Fruit fly (Drosophila melanogaster) Kc167 (cell line): ENCODE results near the gene ppk5.

Experiments used
- Myc ChIP-seq: fragments of >200 bp; optimal IDR thresholded peaks from 2 replicates; lab custom pipeline; 2017; ENCODE audit warnings: missing external identifiers
- Sin3A ChIP-seq: fragments of >200 bp; optimal IDR thresholded peaks from 2 replicates; lab custom pipeline; 2018; ENCODE audit warnings: missing external identifiers
- h ChIP-seq: fragments of >200 bp; optimal IDR thresholded peaks from 3 replicates; lab custom pipeline; 2018; ENCODE audit warnings: missing external identifiers
- insv ChIP-seq: fragments of >200 bp; optimal IDR thresholded peaks from 3 replicates; lab custom pipeline; 2018; ENCODE audit warnings: missing external identifiers
- psq ChIP-seq: fragments of >200 bp; optimal IDR thresholded peaks from 2 replicates; lab custom pipeline; 2017; ENCODE audit warnings: missing external identifiers
- ttk ChIP-seq: sonication (Bioruptor generic); optimal IDR thresholded peaks from 2 replicates; lab custom pipeline; 2017; ENCODE audit warnings: missing external identifiers

The ppk5 gene

dm6 chr3L:21542059-21542458, 7.6 kb downstream of the ppk5 start, which contains the start of gene CG33290:
Gene CG33290, plus strand, starts transcription at chr3L:21542359.
- no peak for TF ChIP-seq ttk (lab: Kevin White, UChicago)
- no peak for TF ChIP-seq psq
- no peak for TF ChIP-seq insv (lab: Kevin White, UChicago)
- no peak for TF ChIP-seq h

dm6 chr3L:21554752-21555151, 20.3 kb downstream of the ppk5 start, which contains the start of gene Wnk:
Gene Wnk, minus strand, starts transcription at chr3L:21554928.
- TF ChIP-seq Myc (lab: Kevin White, UChicago) (no peak), h (no peak), psq (no peak), Sin3A (lab: Kevin White, UChicago) (no peak), insv (lab: Kevin White, UChicago) (no peak), ttk (lab: Kevin White, UChicago) (no peak)

dm6 chr3L:21558176-21558871, 23.9 kb downstream of the ppk5 start, which contains the start of gene CG7173:
Gene CG7173, minus strand, starts transcription at chr3L:21558226.
- no peak for TF ChIP-seq psq
- no peak for TF ChIP-seq Myc (lab: Kevin White, UChicago)
- TF ChIP-seq Sin3A (lab: Kevin White, UChicago), result no peak
- TF ChIP-seq h, result no peak
- no peak for TF ChIP-seq insv (lab: Kevin White, UChicago)
- TF ChIP-seq ttk (lab: Kevin White, UChicago), result no peak

dm6 chr3L:21562081-21562480, 27.6 kb downstream of the ppk5 start, which contains the start of gene CapaR:
Gene CapaR, minus strand, starts transcription at chr3L:21562181.
- TF ChIP-seq Myc (lab: Kevin White, UChicago) (no peak), Sin3A (lab: Kevin White, UChicago) (no peak), ttk (lab: Kevin White, UChicago) (no peak), psq (no peak), h (no peak), insv (lab: Kevin White, UChicago) (no peak)

- TF ChIP-seq Sin3A (lab: Kevin White, UChicago), result no peak
- no peak for TF ChIP-seq insv (lab: Kevin White, UChicago)
- no peak for TF ChIP-seq ttk (lab: Kevin White, UChicago)
- TF ChIP-seq Myc (lab: Kevin White, UChicago), result no peak
- TF ChIP-seq psq, result no peak
- TF ChIP-seq h, result no peak
Measured at dm6 chr3L:21565126-21565525, 30.7 kb downstream of the ppk5 start, which contains the start of gene CG7634. Gene CG7634, plus strand, starts transcription at chr3L:21565426.

dm6 chr3L:21568254-21568653, 33.8 kb downstream of the ppk5 start:
- TF ChIP-seq psq (no peak), h (no peak), Myc (lab: Kevin White, UChicago) (no peak), insv (lab: Kevin White, UChicago) (no peak), ttk (lab: Kevin White, UChicago) (no peak), Sin3A (lab: Kevin White, UChicago) (no peak)

- no peak for TF ChIP-seq Sin3A (lab: Kevin White, UChicago)
- no peak for TF ChIP-seq insv (lab: Kevin White, UChicago)
- TF ChIP-seq h, result no peak
- TF ChIP-seq ttk (lab: Kevin White, UChicago), result no peak
- TF ChIP-seq psq, result no peak
- no peak for TF ChIP-seq Myc (lab: Kevin White, UChicago)
Measured at dm6 chr3L:21568848-21569372, 34.5 kb downstream of the ppk5 start, which contains the start of the genes CRIF and SMC5. Gene CRIF, minus strand, starts transcription at chr3L:21568898. Gene SMC5, plus strand, starts transcription at chr3L:21569176.

dm6 chr3L:21573831-21574230, 39.4 kb downstream of the ppk5 start, which contains the start of gene EMC10:
Gene EMC10, plus strand, starts transcription at chr3L:21574131.
- TF ChIP-seq Sin3A (lab: Kevin White, UChicago) (no peak), h (no peak), insv (lab: Kevin White, UChicago) (no peak), psq (no peak), Myc (lab: Kevin White, UChicago) (no peak), ttk (lab: Kevin White, UChicago) (no peak)

- no peak for TF ChIP-seq psq
- no peak for TF ChIP-seq h
- TF ChIP-seq ttk (lab: Kevin White, UChicago), result no peak
- TF ChIP-seq Sin3A (lab: Kevin White, UChicago), result no peak
- TF ChIP-seq insv (lab: Kevin White, UChicago), result no peak
- no peak for TF ChIP-seq Myc (lab: Kevin White, UChicago)
Measured at dm6 chr3L:21574296-21574745, 39.9 kb downstream of the ppk5 start.

dm6 chr3L:21581984-21582383, 47.5 kb downstream of the ppk5 start:
- no peak for TF ChIP-seq ttk (lab: Kevin White, UChicago)
- no peak for TF ChIP-seq insv (lab: Kevin White, UChicago)
- TF ChIP-seq psq, result no peak
- TF ChIP-seq h, result no peak

- no peak for TF ChIP-seq Sin3A (lab: Kevin White, UChicago)
- TF ChIP-seq Myc (lab: Kevin White, UChicago), result no peak
- TF ChIP-seq insv (lab: Kevin White, UChicago), result no peak
- no peak for TF ChIP-seq ttk (lab: Kevin White, UChicago)
- no peak for TF ChIP-seq psq
- no peak for TF ChIP-seq h
Measured at dm6 chr3L:21584683-21585082, 50.2 kb downstream of the ppk5 start.

- TF ChIP-seq h (no peak), psq (no peak), ttk (lab: Kevin White, UChicago) (no peak), insv (lab: Kevin White, UChicago) (no peak), Sin3A (lab: Kevin White, UChicago) (no peak), Myc (lab: Kevin White, UChicago) (no peak)
Measured at dm6 chr3L:21585397-21585796, 50.9 kb downstream of the ppk5 start.
